Worm (Caenorhabditis elegans) whole organism, young adult: ENCODE results near the gene R13H4.6.

Experiments
- B0019.2 ChIP-seq: fragments of 200-800 bp; sonication (Bioruptor generic); conservative IDR thresholded peaks from 2 replicates; pipeline ENCODE4 v1.3.6; 2022; ENCODE audit warnings: missing genetic modification reagents, missing genetic modification characterization, missing compliant biosample characterization
- B0035.1 ChIP-seq: sonication (generic microtip); optimal IDR thresholded peaks from 2 replicates; lab custom pipeline; 2016; ENCODE audit warnings: missing genetic modification characterization, mild to moderate bottlenecking, missing compliant biosample characterization, missing genotype, missing genetic modification reagents
- C06A6.2 ChIP-seq: fragments of 200-800 bp; sonication (Bioruptor generic); conservative IDR thresholded peaks from 2 replicates; pipeline ENCODE4 v1.3.6; 2022; ENCODE audit warnings: missing genetic modification characterization, missing compliant biosample characterization
- D2030.7 ChIP-seq: fragments of 200-800 bp; sonication (Bioruptor generic); IDR thresholded peaks from 2 replicates; pipeline ENCODE4 v1.3.6; 2022; ENCODE audit warnings: missing genetic modification reagents, missing genetic modification characterization, missing compliant biosample characterization
- F23B12.7 ChIP-seq: sonication (generic microtip); optimal IDR thresholded peaks from 2 replicates; lab custom pipeline; 2017; ENCODE audit warnings: missing genetic modification characterization, mild to moderate bottlenecking, missing compliant biosample characterization, antibody characterized with exemption, moderate library complexity; ENCODE audit not compliant: insufficient read depth
- F33H1.4 ChIP-seq: fragments of 200-800 bp; sonication (Bioruptor generic); IDR thresholded peaks from 2 replicates; pipeline ENCODE4 v1.3.6; 2022; ENCODE audit warnings: missing genetic modification reagents, missing genetic modification characterization, missing compliant biosample characterization
- F37B4.10 ChIP-seq: fragments of 200-800 bp; sonication (Bioruptor generic); IDR thresholded peaks from 2 replicates; pipeline ENCODE4 v1.3.6; 2022; ENCODE audit warnings: missing genetic modification characterization, missing compliant biosample characterization
- F49E8.2 ChIP-seq: sonication (generic microtip); optimal IDR thresholded peaks from 3 replicates; lab custom pipeline; 2017; ENCODE audit warnings: missing genetic modification characterization, mild to moderate bottlenecking, missing compliant biosample characterization, antibody characterized with exemption, moderate library complexity; ENCODE audit not compliant: insufficient read depth
- K12H6.12 ChIP-seq: fragments of 200-800 bp; sonication (Bioruptor generic); optimal IDR thresholded peaks from 2 replicates; lab custom pipeline; 2018; ENCODE audit warnings: mild to moderate bottlenecking, missing genetic modification characterization, missing compliant biosample characterization
- T07F8.4 ChIP-seq: sonication (generic microtip); optimal IDR thresholded peaks from 2 replicates; lab custom pipeline; 2016; ENCODE audit warnings: mild to moderate bottlenecking, missing genetic modification characterization, moderate library complexity, missing compliant biosample characterization
- Y53F4B.3 ChIP-seq: fragments of 200-800 bp; sonication (Bioruptor generic); IDR thresholded peaks from 2 replicates; pipeline ENCODE4 v1.3.6; 2022; ENCODE audit warnings: missing genetic modification reagents, missing genetic modification characterization, missing compliant biosample characterization
- Y67H2A.10 ChIP-seq: fragments of 200-800 bp; sonication (Bioruptor generic); conservative IDR thresholded peaks from 2 replicates; pipeline ENCODE4 v1.3.6; 2022; ENCODE audit warnings: missing genetic modification reagents, missing genetic modification characterization, missing compliant biosample characterization
- aptf-2 ChIP-seq: fragments of 200-800 bp; sonication (Bioruptor generic); conservative IDR thresholded peaks from 2 replicates; pipeline ENCODE4 v1.3.6; 2022; ENCODE audit warnings: missing genetic modification reagents, missing genetic modification characterization, missing compliant biosample characterization
- aptf-3 ChIP-seq: fragments of 200-800 bp; sonication (Bioruptor generic); IDR thresholded peaks from 2 replicates; pipeline ENCODE4 v1.3.6; 2022; ENCODE audit warnings: missing genetic modification characterization, missing compliant biosample characterization
- attf-5 ChIP-seq: fragments of 200-800 bp; sonication (Bioruptor generic); optimal IDR thresholded peaks from 2 replicates; lab custom pipeline; 2018; ENCODE audit warnings: mild to moderate bottlenecking, missing genetic modification characterization, missing compliant biosample characterization
- bed-2 ChIP-seq: fragments of 200-800 bp; sonication (Bioruptor generic); IDR thresholded peaks from 2 replicates; pipeline ENCODE4 v1.3.6; 2022; ENCODE audit warnings: missing genetic modification reagents, missing genetic modification characterization, missing compliant biosample characterization
- cebp-1 ChIP-seq, 2 experiments: fragments of 200-800 bp in 1 of 2; sonication (Bioruptor generic) in 1 of 2; sonication (generic microtip) in 1 of 2; IDR thresholded peaks in 1 of 2; optimal IDR thresholded peaks in 1 of 2; 2 replicates each; pipeline versions ENCODE4 v1.3.6 to Lab custom; 2017 to 2022; ENCODE audit warnings: missing compliant biosample characterization in 2 of 2, missing genetic modification characterization in 2 of 2, mild to moderate bottlenecking in 1 of 2, missing genetic modification reagents in 1 of 2, moderate library complexity in 1 of 2
- ceh-100 ChIP-seq: fragments of 200-800 bp; sonication (Bioruptor generic); IDR thresholded peaks from 2 replicates; pipeline ENCODE4 v1.3.6; 2022; ENCODE audit warnings: missing genetic modification reagents, missing genetic modification characterization, missing compliant biosample characterization
- ceh-27 ChIP-seq: fragments of 200-800 bp; sonication (Bioruptor generic); optimal IDR thresholded peaks from 2 replicates; lab custom pipeline; 2018; ENCODE audit warnings: mild to moderate bottlenecking, missing genetic modification characterization, moderate library complexity, missing compliant biosample characterization
- ceh-58 ChIP-seq: fragments of 200-800 bp; sonication (Bioruptor generic); IDR thresholded peaks from 2 replicates; pipeline ENCODE4 v1.3.6; 2022; ENCODE audit warnings: missing genetic modification characterization, missing compliant biosample characterization
- chd-7 ChIP-seq: sonication (generic microtip); optimal IDR thresholded peaks from 2 replicates; lab custom pipeline; 2016; ENCODE audit warnings: mild to moderate bottlenecking, missing genetic modification characterization, moderate library complexity, missing compliant biosample characterization
- dpl-1 ChIP-seq: fragments of 150-350 bp; optimal IDR thresholded peaks from 2 replicates; lab custom pipeline; 2014; ENCODE audit warnings: missing biosample characterization, missing genetic modification reagents, missing genetic modification characterization
- ets-4 ChIP-seq: fragments of 200-800 bp; sonication (Bioruptor generic); optimal IDR thresholded peaks from 2 replicates; lab custom pipeline; 2018; ENCODE audit warnings: mild to moderate bottlenecking, missing genetic modification characterization, missing compliant biosample characterization
- fkh-3 ChIP-seq: sonication (generic microtip); optimal IDR thresholded peaks from 2 replicates; lab custom pipeline; 2016; ENCODE audit warnings: mild to moderate bottlenecking, missing genetic modification characterization, missing compliant biosample characterization
- him-1 ChIP-seq: sonication (generic microtip); optimal IDR thresholded peaks from 2 replicates; lab custom pipeline; 2016; ENCODE audit warnings: missing genotype, missing genetic modification reagents, missing genetic modification characterization, missing compliant biosample characterization
- hlh-12 ChIP-seq: sonication (generic microtip); optimal IDR thresholded peaks from 2 replicates; lab custom pipeline; 2016; ENCODE audit warnings: missing genetic modification characterization, missing compliant biosample characterization
- hsf-1 ChIP-seq: fragments of 200-800 bp; sonication (Bioruptor generic); IDR thresholded peaks from 2 replicates; pipeline ENCODE4 v1.3.6; 2022; ENCODE audit warnings: missing genetic modification reagents, missing genetic modification characterization, missing compliant biosample characterization
- lin-40 ChIP-seq: sonication (generic microtip); optimal IDR thresholded peaks from 2 replicates; lab custom pipeline; 2016; ENCODE audit warnings: missing genetic modification characterization, mild to moderate bottlenecking, missing compliant biosample characterization, missing genotype, missing genetic modification reagents
- lir-1 ChIP-seq: fragments of 200-800 bp; sonication (Bioruptor generic); conservative IDR thresholded peaks from 2 replicates; pipeline ENCODE4 v1.3.6; 2022; ENCODE audit warnings: missing genetic modification reagents, missing genetic modification characterization, missing compliant biosample characterization
- lsy-27 ChIP-seq: sonication (generic microtip); optimal IDR thresholded peaks from 2 replicates; lab custom pipeline; 2017; ENCODE audit warnings: missing genetic modification characterization, mild to moderate bottlenecking, missing compliant biosample characterization, antibody characterized with exemption, missing genotype, borderline replicate concordance; ENCODE audit not compliant: insufficient read depth
- mel-28 ChIP-seq: sonication (generic microtip); optimal IDR thresholded peaks from 2 replicates; lab custom pipeline; 2016; ENCODE audit warnings: borderline replicate concordance, mild to moderate bottlenecking, missing genetic modification characterization, missing compliant biosample characterization
- nfya-1 ChIP-seq: sonication (generic microtip); optimal IDR thresholded peaks from 2 replicates; lab custom pipeline; 2017; ENCODE audit warnings: antibody characterized with exemption, missing compliant biosample characterization, missing genetic modification characterization, borderline replicate concordance; ENCODE audit not compliant: insufficient read depth
- nhr-80 ChIP-seq: sonication (generic microtip); optimal IDR thresholded peaks from 2 replicates; lab custom pipeline; 2016; ENCODE audit warnings: missing genetic modification characterization, missing compliant biosample characterization
- nhr-90 ChIP-seq: sonication (generic microtip); optimal IDR thresholded peaks from 2 replicates; lab custom pipeline; 2016; ENCODE audit warnings: missing genotype, mild to moderate bottlenecking, missing genetic modification characterization, missing compliant biosample characterization
- pbrm-1 ChIP-seq: fragments of 200-800 bp; sonication (Bioruptor generic); IDR thresholded peaks from 2 replicates; pipeline ENCODE4 v1.3.6; 2022; ENCODE audit warnings: missing genetic modification reagents, missing genetic modification characterization, missing compliant biosample characterization
- rcor-1 ChIP-seq: fragments of 200-800 bp; sonication (Bioruptor generic); IDR thresholded peaks from 2 replicates; pipeline ENCODE4 v1.3.6; 2022; ENCODE audit warnings: missing genetic modification reagents, missing genetic modification characterization, missing compliant biosample characterization
- repo-1 ChIP-seq: sonication (generic microtip); optimal IDR thresholded peaks from 2 replicates; lab custom pipeline; 2017; ENCODE audit warnings: mild to moderate bottlenecking, missing genetic modification characterization, missing compliant biosample characterization
- snpc-1.3 ChIP-seq: sonication (generic microtip); optimal IDR thresholded peaks from 2 replicates; lab custom pipeline; 2017; ENCODE audit warnings: missing genetic modification characterization, mild to moderate bottlenecking, missing compliant biosample characterization, antibody characterized with exemption, moderate library complexity, missing genotype, missing genetic modification reagents; ENCODE audit not compliant: insufficient read depth
- snpc-4 ChIP-seq, 5 experiments: fragments of 150-350 bp in 1 of 5; sonication (generic microtip) in 4 of 5; optimal IDR thresholded peaks; 2 replicates each; lab custom pipeline; 2014 to 2018; ENCODE audit warnings: missing genetic modification characterization in 5 of 5, missing biosample characterization in 3 of 5, antibody characterized with exemption in 2 of 5, mild to moderate bottlenecking in 2 of 5, missing compliant biosample characterization in 2 of 5, missing genotype in 2 of 5, moderate library complexity in 2 of 5, missing genetic modification reagents in 1 of 5
- tbp1 ChIP-seq: fragments of 200-800 bp; sonication (Bioruptor generic); optimal IDR thresholded peaks from 2 replicates; lab custom pipeline; 2018; ENCODE audit warnings: mild to moderate bottlenecking, missing genetic modification characterization, missing compliant biosample characterization
- tbx-9 ChIP-seq: sonication (generic microtip); optimal IDR thresholded peaks from 2 replicates; lab custom pipeline; 2016; ENCODE audit warnings: borderline replicate concordance, missing genetic modification characterization, inconsistent platforms, missing compliant biosample characterization
- zfh-2 ChIP-seq: fragments of 200-800 bp; sonication (Bioruptor generic); conservative IDR thresholded peaks from 2 replicates; pipeline ENCODE4 v1.3.6; 2022; ENCODE audit warnings: missing genetic modification reagents, missing genetic modification characterization, missing compliant biosample characterization
- zim-3 ChIP-seq: sonication (generic microtip); optimal IDR thresholded peaks from 2 replicates; lab custom pipeline; 2017; ENCODE audit warnings: mild to moderate bottlenecking, missing genetic modification characterization, moderate library complexity, missing compliant biosample characterization
- ztf-18 ChIP-seq: sonication (generic microtip); optimal IDR thresholded peaks from 2 replicates; lab custom pipeline; 2016; ENCODE audit warnings: missing genotype, mild to moderate bottlenecking, missing genetic modification characterization, missing compliant biosample characterization
- ztf-22 ChIP-seq: fragments of 200-800 bp; sonication (Bioruptor generic); optimal IDR thresholded peaks from 2 replicates; lab custom pipeline; 2018; ENCODE audit warnings: mild to moderate bottlenecking, missing genetic modification characterization, moderate library complexity, missing compliant biosample characterization
- ztf-25 ChIP-seq: fragments of 200-800 bp; sonication (Bioruptor generic); IDR thresholded peaks from 2 replicates; pipeline ENCODE4 v1.3.6; 2022; ENCODE audit warnings: missing genetic modification reagents, missing genetic modification characterization, missing compliant biosample characterization
- ztf-28 ChIP-seq: fragments of 200-800 bp; sonication (Bioruptor generic); IDR thresholded peaks from 2 replicates; pipeline ENCODE4 v1.3.6; 2022; ENCODE audit warnings: missing genetic modification reagents, missing genetic modification characterization, missing compliant biosample characterization

The R13H4.6 gene

DNA sequence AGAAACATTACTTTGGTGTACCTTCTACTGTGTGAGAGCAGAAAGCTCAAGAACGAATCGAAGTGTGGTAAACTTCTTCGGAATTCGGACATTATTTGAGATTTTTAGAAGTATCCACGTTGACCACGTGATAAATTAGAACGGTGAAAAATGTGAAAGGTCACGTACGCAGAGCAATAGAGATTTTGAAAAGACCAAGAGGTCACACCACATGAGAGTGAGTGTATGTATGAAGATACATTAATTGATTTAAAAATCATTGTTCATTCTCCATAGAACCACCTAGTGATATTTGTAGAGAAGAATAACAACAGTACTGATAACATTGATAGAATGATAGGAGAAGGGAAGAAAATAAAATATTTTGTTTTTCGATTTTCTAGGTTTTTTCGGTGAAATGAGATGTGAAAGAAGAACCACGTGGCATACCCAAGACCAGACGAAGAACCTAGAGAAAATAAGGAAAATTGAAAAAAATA lies 40.4 kb upstream of the R13H4.6 start, which contains the start of gene pyc-1 (continued):
- TF ChIP-seq D2030.7 (GFP tag; lab: Robert Waterston, UW) (no peak), nhr-80 (peak; percentile 32), snpc-4 (GFP tag; optimal IDR thresholded peaks at IDR 0.05; lab: Kevin White, UChicago) (no peak), snpc-4 (tag; optimal IDR thresholded peaks at IDR 0.05; lab: Kevin White, UChicago) (peak in 2 of 4 experiments; percentile 2 to 28), zim-3 (tag; lab: Kevin White, UChicago) (no peak), rcor-1 (GFP tag; lab: Robert Waterston, UW) (no peak), attf-5 (GFP tag; lab: Kevin White, UChicago) (peak; percentile 42), bed-2 (GFP tag; lab: Robert Waterston, UW) (no peak), pbrm-1 (GFP tag; lab: Robert Waterston, UW) (no peak), ztf-28 (GFP tag; lab: Robert Waterston, UW) (no peak), ztf-22 (GFP tag; lab: Kevin White, UChicago) (no peak), Y67H2A.10 (GFP tag; lab: Robert Waterston, UW) (no peak), ztf-18 (tag; lab: Kevin White, UChicago) (no peak), F33H1.4 (GFP tag; lab: Robert Waterston, UW) (no peak), lin-40 (tag; lab: Kevin White, UChicago) (peak; percentile 23), F23B12.7 (tag; lab: Kevin White, UChicago) (peak; percentile 24), ets-4 (GFP tag; lab: Kevin White, UChicago) (peak; percentile 8), F49E8.2 (tag; lab: Kevin White, UChicago) (no peak), Y53F4B.3 (GFP tag; lab: Robert Waterston, UW) (no peak), B0019.2 (GFP tag; lab: Robert Waterston, UW) (no peak), repo-1 (no peak), dpl-1 (GFP tag; lab: Kevin White, UChicago) (no peak), cebp-1 (GFP tag; IDR thresholded peaks at IDR 0.05; lab: Robert Waterston, UW) (no peak), cebp-1 (tag; optimal IDR thresholded peaks at IDR 0.05; lab: Kevin White, UChicago) (peak; percentile 2), lir-1 (GFP tag; lab: Robert Waterston, UW) (no peak), zfh-2 (no peak), fkh-3 (tag; lab: Kevin White, UChicago) (no peak), him-1 (no peak), aptf-3 (GFP tag; lab: Robert Waterston, UW) (no peak), snpc-1.3 (tag; lab: Kevin White, UChicago) (no peak), tbx-9 (tag; lab: Kevin White, UChicago) (no peak), hsf-1 (GFP tag; lab: Robert Waterston, UW) (0 out of 2 replicates have a peak, but pooled peaks have one; percentile 4), aptf-2 (GFP tag; lab: Robert Waterston, UW) (no peak), ceh-58 (GFP tag; lab: Robert Waterston, UW) (no peak), mel-28 (tag; lab: Kevin White, UChicago) (no peak), F37B4.10 (no peak), K12H6.12 (tag; lab: Kevin White, UChicago) (no peak), chd-7 (tag; lab: Kevin White, UChicago) (no peak), nfya-1 (tag; lab: Kevin White, UChicago) (no peak), C06A6.2 (GFP tag; lab: Robert Waterston, UW) (no peak), tbp1 (GFP tag; lab: Kevin White, UChicago) (peak; percentile 16), lsy-27 (tag; lab: Kevin White, UChicago) (no peak), nhr-90 (no peak), B0035.1 (no peak), ceh-27 (GFP tag; lab: Kevin White, UChicago) (no peak), T07F8.4 (no peak), hlh-12 (no peak), ceh-100 (GFP tag; lab: Robert Waterston, UW) (no peak), ztf-25 (GFP tag; lab: Robert Waterston, UW) (no peak)
